Worm (Caenorhabditis elegans) whole organism, young adult: ENCODE measurements around the gene elmd-1.

Experiments used
- B0336.3 ChIP-seq: fragments of 200-800 bp; sonication (Bioruptor generic); IDR thresholded peaks from 2 replicates; pipeline ENCODE4 v1.3.6; 2022; ENCODE audit warnings: missing genetic modification characterization, missing compliant biosample characterization
- F10E7.11 ChIP-seq: sonication (generic microtip); optimal IDR thresholded peaks from 2 replicates; lab custom pipeline; 2017; ENCODE audit warnings: mild to moderate bottlenecking, missing genetic modification characterization, moderate library complexity, missing compliant biosample characterization
- F33H1.4 ChIP-seq: fragments of 200-800 bp; sonication (Bioruptor generic); IDR thresholded peaks from 2 replicates; pipeline ENCODE4 v1.3.6; 2022; ENCODE audit warnings: missing genetic modification reagents, missing genetic modification characterization, missing compliant biosample characterization
- K12H6.12 ChIP-seq: fragments of 200-800 bp; sonication (Bioruptor generic); optimal IDR thresholded peaks from 2 replicates; lab custom pipeline; 2018; ENCODE audit warnings: mild to moderate bottlenecking, missing genetic modification characterization, missing compliant biosample characterization
- athp-1 ChIP-seq: sonication (generic microtip); optimal IDR thresholded peaks from 2 replicates; lab custom pipeline; 2017; ENCODE audit warnings: mild to moderate bottlenecking, missing genetic modification characterization, missing compliant biosample characterization
- cebp-1 ChIP-seq, 2 experiments: fragments of 200-800 bp in 1 of 2; sonication (Bioruptor generic) in 1 of 2; sonication (generic microtip) in 1 of 2; IDR thresholded peaks in 1 of 2; optimal IDR thresholded peaks in 1 of 2; 2 replicates each; pipeline versions ENCODE4 v1.3.6 to Lab custom; 2017 to 2022; ENCODE audit warnings: missing compliant biosample characterization in 2 of 2, missing genetic modification characterization in 2 of 2, mild to moderate bottlenecking in 1 of 2, missing genetic modification reagents in 1 of 2, moderate library complexity in 1 of 2
- ets-4 ChIP-seq: fragments of 200-800 bp; sonication (Bioruptor generic); optimal IDR thresholded peaks from 2 replicates; lab custom pipeline; 2018; ENCODE audit warnings: mild to moderate bottlenecking, missing genetic modification characterization, missing compliant biosample characterization
- him-1 ChIP-seq: sonication (generic microtip); optimal IDR thresholded peaks from 2 replicates; lab custom pipeline; 2016; ENCODE audit warnings: missing genotype, missing genetic modification reagents, missing genetic modification characterization, missing compliant biosample characterization
- lsl-1 ChIP-seq: fragments of 200-800 bp; sonication (Bioruptor generic); optimal IDR thresholded peaks from 2 replicates; lab custom pipeline; 2018; ENCODE audit warnings: mild to moderate bottlenecking, missing genetic modification characterization, moderate library complexity, missing compliant biosample characterization

- TF ChIP-seq ets-4 (GFP tag; lab: Kevin White, UChicago) (no peak), F33H1.4 (GFP tag; lab: Robert Waterston, UW) (no peak), lsl-1 (GFP tag; lab: Kevin White, UChicago) (no peak), B0336.3 (no peak), athp-1 (tag; lab: Kevin White, UChicago) (no peak), F10E7.11 (no peak), him-1 (tag; lab: Kevin White, UChicago) (no peak), cebp-1 (GFP tag; IDR thresholded peaks at IDR 0.05; lab: Robert Waterston, UW) (no peak), cebp-1 (tag; optimal IDR thresholded peaks at IDR 0.05; lab: Kevin White, UChicago) (no peak), K12H6.12 (tag; lab: Kevin White, UChicago) (no peak)
Observed at ce11 chrIII:3423924-3424323, 34.2 kb downstream of the elmd-1 start.
